Worm (Caenorhabditis elegans) whole organism, L1 larva: ENCODE measurements around the gene prmt-5.

Source experiments
- ama-1 ChIP-seq: fragments of 150-350 bp; optimal IDR thresholded peaks from 2 replicates; lab custom pipeline; 2014
- dpl-1 ChIP-seq, 3 experiments: fragments of 150-350 bp in 2 of 3; sonication (generic microtip) in 1 of 3; optimal IDR thresholded peaks; 2 replicates each; lab custom pipeline; 2014 to 2017; ENCODE audit warnings: missing biosample characterization in 3 of 3, missing genetic modification characterization in 3 of 3, missing genetic modification reagents in 3 of 3
- efl-1 ChIP-seq, 4 experiments: fragments of 150-350 bp; optimal IDR thresholded peaks in 3 of 4; peaks in 1 of 4; 1 replicate in 1 of 4; 2 replicates in 3 of 4; lab custom pipeline; 2014; ENCODE audit warnings: missing biosample characterization in 2 of 4, missing genetic modification characterization in 2 of 4, missing genetic modification reagents in 2 of 4
- efl-3 ChIP-seq: fragments of 200-800 bp; sonication (Bioruptor generic); optimal IDR thresholded peaks from 2 replicates; lab custom pipeline; 2018; ENCODE audit warnings: mild to moderate bottlenecking, missing genetic modification characterization, missing compliant biosample characterization
- elt-3 ChIP-seq, 6 experiments: fragments of 150-350 bp in 1 of 6; sonication (generic microtip); optimal IDR thresholded peaks; 2 replicates each; lab custom pipeline; 2017 to 2018; ENCODE audit warnings: missing biosample characterization in 6 of 6, missing genetic modification characterization in 6 of 6, inconsistent platforms in 1 of 6
- ets-5 ChIP-seq: fragments of 200-800 bp; sonication (Bioruptor generic); IDR thresholded peaks from 2 replicates; pipeline ENCODE4 v1.3.6; 2022; ENCODE audit warnings: missing genetic modification characterization, missing compliant biosample characterization
- hlh-17 ChIP-seq: fragments of 200-800 bp; sonication (Bioruptor generic); optimal IDR thresholded peaks from 2 replicates; lab custom pipeline; 2018; ENCODE audit warnings: missing genetic modification characterization, mild to moderate bottlenecking, missing compliant biosample characterization, moderate library complexity, borderline replicate concordance
- jun-1 ChIP-seq: fragments of 150-350 bp; optimal IDR thresholded peaks from 2 replicates; lab custom pipeline; 2014; ENCODE audit warnings: missing biosample characterization, missing genetic modification reagents, missing genetic modification characterization
- mdl-1 ChIP-seq, 2 experiments: fragments of 150-350 bp; optimal IDR thresholded peaks; 2 replicates each; lab custom pipeline; 2014 to 2017; ENCODE audit warnings: missing biosample characterization in 2 of 2, missing genetic modification characterization in 2 of 2, inconsistent platforms in 1 of 2
- mep-1 ChIP-seq: fragments of 150-350 bp; optimal IDR thresholded peaks from 2 replicates; lab custom pipeline; 2014; ENCODE audit warnings: missing biosample characterization, missing genetic modification characterization
- nhr-237 ChIP-seq: fragments of 150-350 bp; optimal IDR thresholded peaks from 2 replicates; lab custom pipeline; 2014; ENCODE audit warnings: missing biosample characterization, missing genetic modification characterization
- nhr-90 ChIP-seq: sonication (generic microtip); optimal IDR thresholded peaks from 2 replicates; lab custom pipeline; 2016; ENCODE audit warnings: mild to moderate bottlenecking, missing genetic modification characterization, missing compliant biosample characterization; ENCODE audit not compliant: poor library complexity
- unc-62 ChIP-seq: fragments of 150-350 bp; optimal IDR thresholded peaks from 2 replicates; lab custom pipeline; 2014; ENCODE audit warnings: missing biosample characterization, missing genetic modification reagents, missing genetic modification characterization

DNA sequence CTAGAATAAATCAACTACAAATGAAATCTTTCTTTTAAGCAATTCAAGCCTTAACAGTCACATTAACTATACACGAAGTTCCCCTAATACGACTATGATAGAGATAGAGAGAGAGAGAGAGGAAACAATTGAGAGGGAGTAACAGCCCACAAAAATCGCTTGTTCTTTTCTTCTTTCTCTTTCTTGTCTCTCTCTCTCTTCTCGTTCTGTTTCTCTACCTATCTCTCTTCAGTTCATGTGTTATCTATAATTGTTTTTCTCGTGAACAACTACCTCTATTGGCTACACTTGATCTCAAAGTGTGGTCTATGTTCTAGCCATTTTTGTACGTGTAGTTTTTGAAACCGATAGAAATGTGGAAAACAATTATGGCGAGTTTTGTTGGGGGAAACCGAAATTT lies 27.7 kb upstream of the prmt-5 start:
- TF ChIP-seq nhr-237, result no peak
- no peak for TF ChIP-seq unc-62 (GFP tag; lab: Kevin White, UChicago)
- TF ChIP-seq efl-1 (optimal IDR thresholded peaks at IDR 0.05; lab: Kevin White, UChicago), result peak; percentile 53 to 59
- peak in 1 of 2 experiments; percentile 24 for TF ChIP-seq efl-1 (GFP tag; optimal IDR thresholded peaks at IDR 0.05 in 1 of 2; lab: Kevin White, UChicago)
- no peak for TF ChIP-seq efl-3 (GFP tag; lab: Kevin White, UChicago)
- TF ChIP-seq ama-1, result no peak
- peak; percentile 46 for TF ChIP-seq jun-1 (tag; lab: Kevin White, UChicago)
- peak; percentile 72 for TF ChIP-seq mep-1 (tag; lab: Kevin White, UChicago)
- TF ChIP-seq mdl-1 (tag; optimal IDR thresholded peaks at IDR 0.05; lab: Kevin White, UChicago), result peak in 1 of 2 experiments; percentile 3
- no peak for TF ChIP-seq ets-5
- peak in 2 of 3 experiments; percentile 10 to 34 for TF ChIP-seq dpl-1 (GFP tag; optimal IDR thresholded peaks at IDR 0.05; lab: Kevin White, UChicago)
- TF ChIP-seq elt-3 (tag; optimal IDR thresholded peaks at IDR 0.05; lab: Kevin White, UChicago), result peak in 5 of 6 experiments; percentile 38 to 81 (median 54)
- TF ChIP-seq nhr-90 (tag; lab: Kevin White, UChicago), result peak; percentile 67
- no peak for TF ChIP-seq hlh-17 (GFP tag; lab: Kevin White, UChicago)
